Worm (Caenorhabditis elegans): ENCODE data around the gene sra-1.

The sra-1 gene

DNA sequence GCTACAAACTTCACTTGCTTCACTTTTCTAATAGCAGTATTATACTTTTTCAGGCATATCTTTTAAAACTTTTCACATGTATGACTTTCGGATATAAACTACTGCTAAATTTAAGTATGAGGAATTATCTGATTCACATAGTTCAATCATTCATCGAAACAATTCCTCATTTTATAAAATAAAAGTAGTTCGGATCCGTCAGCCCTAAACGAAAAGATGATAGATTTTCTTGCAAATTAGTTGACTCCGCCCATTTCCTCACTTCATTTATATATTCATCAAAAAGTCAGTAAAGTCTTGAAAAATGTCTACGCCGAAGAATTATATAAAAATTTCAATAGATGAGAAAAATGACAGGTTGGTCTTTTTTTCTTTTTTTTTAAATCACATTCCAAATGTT, 43.9 kb downstream of the sra-1 start, which contains the start of gene chil-27:
Gene chil-27, plus strand, starts transcription at position 301 of the 400 bp plus-strand sequence.
- no peak for TF ChIP-seq eyg-1 (tag; optimal IDR thresholded peaks at IDR 0.05)
- no peak for TF ChIP-seq sox-4 (tag; optimal IDR thresholded peaks at IDR 0.05)
- TF ChIP-seq gmeb-2 (tag; optimal IDR thresholded peaks at IDR 0.05): no peak
- TF ChIP-seq T23F11.4 (GFP tag; optimal IDR thresholded peaks at IDR 0.05): no peak
- no peak for TF ChIP-seq nhr-232 (tag; optimal IDR thresholded peaks at IDR 0.05)

DNA sequence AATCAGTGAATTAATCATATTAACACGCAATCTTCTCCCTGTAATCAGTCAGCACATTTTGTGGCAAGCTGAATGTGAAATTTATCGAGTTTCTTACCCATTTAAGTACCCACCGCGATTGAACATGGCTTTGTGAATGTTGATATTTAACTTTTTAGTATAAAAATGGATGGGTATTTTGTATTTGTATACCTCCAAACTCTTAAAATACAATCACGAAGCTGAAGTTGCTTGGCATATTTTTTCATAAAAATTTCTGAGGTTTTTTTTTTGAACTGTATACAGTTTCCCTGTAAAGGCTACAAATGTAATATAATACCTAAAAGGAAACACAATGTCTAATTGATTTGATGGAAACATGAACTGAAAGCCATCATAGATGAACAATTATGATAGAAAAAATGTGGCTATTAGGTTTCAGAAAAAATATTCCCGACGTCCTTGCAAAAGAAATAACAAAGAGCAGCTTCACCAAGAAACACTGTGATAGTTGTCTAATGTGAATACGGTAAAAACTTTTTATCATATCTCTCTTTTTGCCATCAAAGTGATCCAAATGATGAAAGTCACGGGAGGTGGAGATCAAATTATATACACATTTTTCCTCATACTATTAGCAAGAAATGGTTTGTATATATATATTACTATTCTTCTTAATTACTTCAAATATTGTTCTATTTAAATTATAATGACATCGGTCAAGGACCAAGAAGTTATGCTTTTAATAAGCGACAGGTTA, 46.9 kb downstream of the sra-1 start, which contains the start of the genes chil-25 and chil-26:
Gene chil-25, minus strand, starts transcription at position 101 of the 739 bp plus-strand sequence.
Gene chil-26, plus strand, starts transcription at position 689 of the 739 bp plus-strand sequence.
- TF ChIP-seq ama-1 (optimal IDR thresholded peaks at IDR 0.05) (no peak), T23F11.4 (GFP tag; optimal IDR thresholded peaks at IDR 0.05) (no peak), K02D7.2 (tag; optimal IDR thresholded peaks at IDR 0.05) (no peak), syd-9 (tag; optimal IDR thresholded peaks at IDR 0.05) (no peak), ceh-9 (tag; optimal IDR thresholded peaks at IDR 0.05) (no peak), fax-1 (tag; optimal IDR thresholded peaks at IDR 0.05) (no peak), npax-4 (tag; optimal IDR thresholded peaks at IDR 0.05) (no peak), odd-2 (tag; optimal IDR thresholded peaks at IDR 0.05) (no peak), pha-2 (tag; optimal IDR thresholded peaks at IDR 0.05) (no peak), rnt-1 (tag; optimal IDR thresholded peaks at IDR 0.05) (no peak), pqm-1 (tag; optimal IDR thresholded peaks at IDR 0.05) (no peak), ceh-48 (tag; optimal IDR thresholded peaks at IDR 0.05) (no peak), unc-86 (tag; optimal IDR thresholded peaks at IDR 0.05) (no peak), unc-3 (GFP tag; conservative IDR thresholded peaks at IDR 0.05) (no peak), unc-3 (tag; optimal IDR thresholded peaks at IDR 0.05) (no peak), ceh-2 (tag; optimal IDR thresholded peaks at IDR 0.05) (no peak), dve-1 (tag; optimal IDR thresholded peaks at IDR 0.05) (no peak), che-1 (tag; optimal IDR thresholded peaks at IDR 0.05) (no peak), ahr-1 (tag; optimal IDR thresholded peaks at IDR 0.05) (no peak)
